Worm (Caenorhabditis elegans): Measurements from ENCODE around the gene srw-120.

Gene srw-120

ce11 chrV:2987407-2987806, 8.6 kb downstream of the srw-120 start, which contains the start of gene srh-85:
Gene srh-85, minus strand, starts transcription at chrV:2987507.
- no peak for TF ChIP-seq lir-3 (tag; optimal IDR thresholded peaks at IDR 0.05; ENCODE audit: poor library complexity)
- TF ChIP-seq efl-1 (optimal IDR thresholded peaks at IDR 0.05) = no peak
- TF ChIP-seq efl-1 (GFP tag; optimal IDR thresholded peaks at IDR 0.05 in 1 of 2) = peak in 1 of 2 experiments; percentile 62

- TF ChIP-seq fkh-8 (tag; optimal IDR thresholded peaks at IDR 0.05) (no peak), blmp-1 (tag; optimal IDR thresholded peaks at IDR 0.05) (no peak), aly-2 (tag; optimal IDR thresholded peaks at IDR 0.05) (no peak), sptf-1 (tag; optimal IDR thresholded peaks at IDR 0.05) (no peak), vab-15 (tag; optimal IDR thresholded peaks at IDR 0.05) (no peak), tlp-1 (tag; optimal IDR thresholded peaks at IDR 0.05) (no peak), elt-2 (tag; optimal IDR thresholded peaks at IDR 0.05) (no peak), ceh-90 (tag; optimal IDR thresholded peaks at IDR 0.05) (no peak), nhr-76 (tag; optimal IDR thresholded peaks at IDR 0.05) (no peak), alr-1 (tag; optimal IDR thresholded peaks at IDR 0.05; ENCODE audit: borderline replicate concordance) (no peak), ceh-88 (GFP tag; IDR thresholded peaks at IDR 0.05) (no peak), lir-3 (tag; optimal IDR thresholded peaks at IDR 0.05; ENCODE audit: poor library complexity) (no peak), hlh-4 (tag; optimal IDR thresholded peaks at IDR 0.05) (no peak)
Measured at ce11 chrV:2985309-2985708, 10.7 kb downstream of the srw-120 start, which contains the start of gene srw-139. Gene srw-139, minus strand, starts transcription at chrV:2985409.

- no peak for TF ChIP-seq mdl-1 (tag; optimal IDR thresholded peaks at IDR 0.05)
- TF ChIP-seq aly-2 (tag; optimal IDR thresholded peaks at IDR 0.05) = no peak
- TF ChIP-seq rnt-1 (tag; optimal IDR thresholded peaks at IDR 0.05) = no peak
- no peak for TF ChIP-seq mab-9 (GFP tag; IDR thresholded peaks at IDR 0.05)
- TF ChIP-seq zag-1 (tag; optimal IDR thresholded peaks at IDR 0.05) = no peak
- no peak for TF ChIP-seq lir-3 (tag; optimal IDR thresholded peaks at IDR 0.05; ENCODE audit: poor library complexity)
- no peak for TF ChIP-seq sup-37 (GFP tag; optimal IDR thresholded peaks at IDR 0.05)
- TF ChIP-seq ceh-82 (tag; optimal IDR thresholded peaks at IDR 0.05) = no peak
- no peak for TF ChIP-seq swsn-7 (tag; optimal IDR thresholded peaks at IDR 0.05)
- TF ChIP-seq efl-3 (GFP tag; optimal IDR thresholded peaks at IDR 0.05) = no peak
- no peak for TF ChIP-seq dsc-1 (tag; optimal IDR thresholded peaks at IDR 0.05)
- no peak for TF ChIP-seq grh-1 (GFP tag; IDR thresholded peaks at IDR 0.05)
- TF ChIP-seq nhr-28 (tag; optimal IDR thresholded peaks at IDR 0.05) = no peak
Measured at ce11 chrV:2983351-2983750, 12.7 kb downstream of the srw-120 start, which contains the start of gene srw-117. Gene srw-117, minus strand, starts transcription at chrV:2983451.

ce11 chrV:2979978-2980377, 16.0 kb downstream of the srw-120 start, which contains the start of gene srw-118:
Gene srw-118, minus strand, starts transcription at chrV:2980078.
- TF ChIP-seq pax-3 (tag; optimal IDR thresholded peaks at IDR 0.05) (no peak), ceh-8 (GFP tag; optimal IDR thresholded peaks at IDR 0.05) (no peak), unc-62 (GFP tag; optimal IDR thresholded peaks at IDR 0.05) (no peak), sptf-1 (tag; optimal IDR thresholded peaks at IDR 0.05) (no peak), ceh-82 (tag; optimal IDR thresholded peaks at IDR 0.05) (no peak), nhr-71 (tag; optimal IDR thresholded peaks at IDR 0.05) (no peak), ceh-90 (tag; optimal IDR thresholded peaks at IDR 0.05) (no peak), fos-1 (tag; optimal IDR thresholded peaks at IDR 0.05) (no peak), nhr-77 (tag; optimal IDR thresholded peaks at IDR 0.05) (no peak), lin-13 (GFP tag; optimal IDR thresholded peaks at IDR 0.05) (no peak), nhr-19 (GFP tag; conservative IDR thresholded peaks at IDR 0.05) (no peak), ces-1 (GFP tag; optimal IDR thresholded peaks at IDR 0.05) (no peak), lin-14 (GFP tag; optimal IDR thresholded peaks at IDR 0.05) (no peak)

ce11 chrV:2976287-2976686, 19.7 kb downstream of the srw-120 start, which contains the start of gene srw-124:
Gene srw-124, plus strand, starts transcription at chrV:2976587.
- no peak for TF ChIP-seq lin-13 (GFP tag; optimal IDR thresholded peaks at IDR 0.05)
- TF ChIP-seq rnt-1 (tag; optimal IDR thresholded peaks at IDR 0.05) = no peak
- TF ChIP-seq nhr-20 (tag; optimal IDR thresholded peaks at IDR 0.05) = no peak
- TF ChIP-seq C16A3.4 (tag; optimal IDR thresholded peaks at IDR 0.05) = no peak
- no peak for TF ChIP-seq swsn-7 (tag; optimal IDR thresholded peaks at IDR 0.05)
- TF ChIP-seq aha-1 (tag; optimal IDR thresholded peaks at IDR 0.05) = no peak

All from whole organism, L1 larva.